Worm (Caenorhabditis elegans) whole organism, L1 larva: Measurements from ENCODE around the gene B0554.7.

Experiments
- aly-2 ChIP-seq: fragments of 150-350 bp; optimal IDR thresholded peaks from 2 replicates; lab custom pipeline; 2014; ENCODE audit warnings: missing biosample characterization, missing genetic modification characterization
- ama-1 ChIP-seq: fragments of 150-350 bp; optimal IDR thresholded peaks from 2 replicates; lab custom pipeline; 2014
- lin-13 ChIP-seq: fragments of 150-350 bp; optimal IDR thresholded peaks from 2 replicates; lab custom pipeline; 2014; ENCODE audit warnings: missing biosample characterization, missing genetic modification reagents, missing genetic modification characterization
- mdl-1 ChIP-seq, 2 experiments: fragments of 150-350 bp; optimal IDR thresholded peaks; 2 replicates each; lab custom pipeline; 2014 to 2017; ENCODE audit warnings: missing biosample characterization in 2 of 2, missing genetic modification characterization in 2 of 2, inconsistent platforms in 1 of 2
- tbx-2 ChIP-seq: sonication (generic microtip); optimal IDR thresholded peaks from 2 replicates; lab custom pipeline; 2016; ENCODE audit warnings: missing genetic modification characterization, missing compliant biosample characterization
- unc-130 ChIP-seq: fragments of 150-350 bp; optimal IDR thresholded peaks from 2 replicates; lab custom pipeline; 2017; ENCODE audit warnings: missing biosample characterization, missing genetic modification characterization, inconsistent platforms
- zag-1 ChIP-seq: fragments of 150-350 bp; optimal IDR thresholded peaks from 2 replicates; lab custom pipeline; 2014; ENCODE audit warnings: missing biosample characterization, missing genetic modification characterization

DNA sequence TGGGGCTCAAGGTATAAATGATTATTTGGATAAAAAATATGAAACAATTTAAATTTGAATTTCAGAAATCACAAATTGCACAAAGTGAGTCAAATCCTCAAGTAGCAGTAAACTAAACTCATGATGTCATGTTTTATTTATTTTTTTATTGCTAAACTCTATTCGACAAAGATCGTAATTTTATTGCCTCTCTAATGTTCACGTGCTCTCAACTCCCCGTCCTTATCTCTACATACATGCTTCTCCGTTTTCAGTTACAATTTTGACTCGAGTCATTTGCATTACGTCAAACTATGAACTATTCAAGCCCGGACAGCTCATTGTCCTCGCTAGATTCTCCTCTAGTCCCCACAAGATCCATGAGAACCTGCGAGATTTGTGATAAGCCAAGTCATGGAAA lies 33.7 kb upstream of the B0554.7 start, which contains the start of gene nhr-99:
- TF ChIP-seq zag-1 (tag; lab: Kevin White, UChicago) (no peak), lin-13 (GFP tag; lab: Kevin White, UChicago) (no peak), tbx-2 (no peak), mdl-1 (tag; optimal IDR thresholded peaks at IDR 0.05; lab: Kevin White, UChicago) (no peak), unc-130 (tag; lab: Kevin White, UChicago) (no peak), aly-2 (no peak), ama-1 (lab: Kevin White, UChicago) (no peak)
